Fruit fly (Drosophila melanogaster) whole organism, embryonic: ENCODE data around the gene CG45544.
A peak's percentile ranks its signal among the peaks of the same experiment; 100 is the strongest.

Experiments used
- CG10366 ChIP-seq: fragments of 200-800 bp; sonication (Bioruptor generic); IDR thresholded peaks from 2 replicates; pipeline ENCODE4 v1.3.6; 2022; ENCODE audit warnings: missing biosample characterization, missing genetic modification characterization
- CG10565 ChIP-seq: fragments of 200-800 bp; sonication (Bioruptor generic); optimal IDR thresholded peaks from 3 replicates; lab custom pipeline; 2016; ENCODE audit warnings: missing biosample characterization, mild to moderate bottlenecking, missing genetic modification characterization
- CG10979 ChIP-seq: fragments of 200-800 bp; sonication (Bioruptor generic); optimal IDR thresholded peaks from 2 replicates; lab custom pipeline; 2018; ENCODE audit warnings: missing biosample characterization, mild to moderate bottlenecking, missing genetic modification characterization, moderate library complexity
- CG11560 ChIP-seq: fragments of 200-800 bp; sonication (Bioruptor generic); IDR thresholded peaks from 3 replicates; pipeline ENCODE4 v1.3.6; 2022; ENCODE audit warnings: missing biosample characterization, missing genetic modification characterization
- CG12236 ChIP-seq: fragments of 200-800 bp; sonication (Bioruptor generic); optimal IDR thresholded peaks from 2 replicates; lab custom pipeline; 2016; ENCODE audit warnings: missing biosample characterization, missing genetic modification characterization
- CG1233 ChIP-seq: fragments of 200-800 bp; sonication (Bioruptor generic); optimal IDR thresholded peaks from 4 replicates; lab custom pipeline; 2018; ENCODE audit warnings: missing biosample characterization, mild to moderate bottlenecking, missing genetic modification characterization
- CG12391 ChIP-seq: fragments of 200-800 bp; sonication (Bioruptor generic); optimal IDR thresholded peaks from 3 replicates; lab custom pipeline; 2018; ENCODE audit warnings: missing biosample characterization, mild to moderate bottlenecking, missing genetic modification characterization, moderate library complexity
- CG12659 ChIP-seq: fragments of 200-800 bp; sonication (Bioruptor generic); optimal IDR thresholded peaks from 3 replicates; lab custom pipeline; 2017; ENCODE audit warnings: mild to moderate bottlenecking, missing biosample characterization, missing genetic modification reagents, missing genetic modification characterization
- CG12744 ChIP-seq: fragments of 200-800 bp; sonication (Bioruptor generic); optimal IDR thresholded peaks from 2 replicates; lab custom pipeline; 2016; ENCODE audit warnings: missing biosample characterization, missing genetic modification characterization
- CG12769 ChIP-seq: fragments of 200-800 bp; sonication (Bioruptor generic); optimal IDR thresholded peaks from 2 replicates; lab custom pipeline; 2019; ENCODE audit warnings: missing biosample characterization, mild to moderate bottlenecking, missing genetic modification characterization, moderate library complexity
- CG15514 ChIP-seq: fragments of 200-800 bp; sonication (Bioruptor generic); optimal IDR thresholded peaks from 3 replicates; lab custom pipeline; 2017; ENCODE audit warnings: missing biosample characterization, missing genetic modification characterization, mild to moderate bottlenecking, moderate library complexity, missing genetic modification reagents
- CG17612 ChIP-seq: fragments of 200-800 bp; sonication (Bioruptor generic); IDR thresholded peaks from 2 replicates; pipeline ENCODE4 v1.3.6; 2022; ENCODE audit warnings: missing biosample characterization, missing genetic modification characterization
- CG30431 ChIP-seq: fragments of 200-800 bp; sonication (Bioruptor generic); optimal IDR thresholded peaks from 2 replicates; lab custom pipeline; 2017; ENCODE audit warnings: missing biosample characterization, missing genetic modification characterization
- CG3163 ChIP-seq: fragments of 200-800 bp; sonication (Bioruptor generic); optimal IDR thresholded peaks from 3 replicates; lab custom pipeline; 2016; ENCODE audit warnings: missing biosample characterization, missing genetic modification characterization
- CG34376 ChIP-seq: fragments of 200-800 bp; sonication (Bioruptor generic); optimal IDR thresholded peaks from 2 replicates; lab custom pipeline; 2018; ENCODE audit warnings: missing biosample characterization, mild to moderate bottlenecking, missing genetic modification characterization
- CG4617 ChIP-seq: fragments of 200-800 bp; sonication (Bioruptor generic); optimal IDR thresholded peaks from 3 replicates; lab custom pipeline; 2016; ENCODE audit warnings: missing biosample characterization, missing genetic modification characterization, borderline replicate concordance
- CG4854 ChIP-seq: fragments of 200-800 bp; sonication (Bioruptor generic); optimal IDR thresholded peaks from 2 replicates; lab custom pipeline; 2016; ENCODE audit warnings: missing biosample characterization, missing genetic modification characterization, inconsistent platforms
- CG6272 ChIP-seq: fragments of 200-800 bp; sonication (Bioruptor generic); IDR thresholded peaks from 2 replicates; pipeline ENCODE4 v1.3.6; 2022; ENCODE audit warnings: missing biosample characterization, missing genetic modification characterization
- CG6791 ChIP-seq: fragments of 200-800 bp; sonication (Bioruptor generic); IDR thresholded peaks from 3 replicates; pipeline ENCODE4 v1.3.6; 2022; ENCODE audit warnings: missing biosample characterization, missing genetic modification characterization; ENCODE audit not compliant: partially characterized antibody
- CG8478 ChIP-seq: fragments of >200 bp; optimal IDR thresholded peaks from 2 replicates; lab custom pipeline; 2018
- CG9932 ChIP-seq: fragments of 200-800 bp; sonication (Bioruptor generic); IDR thresholded peaks from 2 replicates; pipeline ENCODE4 v1.3.6; 2022; ENCODE audit warnings: missing biosample characterization, missing genetic modification characterization
- Camta ChIP-seq: fragments of 200-800 bp; sonication (Bioruptor generic); optimal IDR thresholded peaks from 2 replicates; lab custom pipeline; 2016; ENCODE audit warnings: missing biosample characterization, missing genetic modification characterization
- D19A ChIP-seq: fragments of 200-800 bp; optimal IDR thresholded peaks from 3 replicates; lab custom pipeline; 2019; ENCODE audit warnings: missing biosample characterization, mild to moderate bottlenecking, missing genetic modification characterization, moderate library complexity
- Dad ChIP-seq: fragments of 200-800 bp; sonication (Bioruptor generic); optimal IDR thresholded peaks from 3 replicates; lab custom pipeline; 2016; ENCODE audit warnings: missing biosample characterization, missing genetic modification characterization
- Dll ChIP-seq: fragments of 200-800 bp; sonication (Bioruptor generic); IDR thresholded peaks from 4 replicates; pipeline ENCODE4 v1.3.6; 2022; ENCODE audit warnings: missing biosample characterization, missing genetic modification characterization; ENCODE audit not compliant: partially characterized antibody
- Dref ChIP-seq: fragments of 200-800 bp; sonication (Bioruptor generic); IDR thresholded peaks from 2 replicates; pipeline ENCODE4 v1.3.6; 2022; ENCODE audit warnings: missing biosample characterization, missing genetic modification characterization
- E2f2 ChIP-seq: fragments of 200-800 bp; sonication (Bioruptor generic); IDR thresholded peaks from 2 replicates; pipeline ENCODE4 v1.3.6; 2022; ENCODE audit warnings: missing biosample characterization, missing genetic modification characterization
- Ets97D ChIP-seq: fragments of 200-800 bp; sonication (Bioruptor generic); optimal IDR thresholded peaks from 3 replicates; lab custom pipeline; 2016; ENCODE audit warnings: missing biosample characterization, missing genetic modification characterization
- HLH4C ChIP-seq: fragments of 200-800 bp; sonication (Bioruptor generic); IDR thresholded peaks from 3 replicates; pipeline ENCODE4 v1.3.6; 2022; ENCODE audit warnings: missing biosample characterization, missing genetic modification characterization; ENCODE audit not compliant: partially characterized antibody
- MBD-R2 ChIP-seq: fragments of 200-800 bp; sonication (Bioruptor generic); IDR thresholded peaks from 2 replicates; pipeline ENCODE4 v1.3.6; 2022; ENCODE audit warnings: missing biosample characterization, missing genetic modification characterization
- Pdp1 ChIP-seq, 2 experiments: fragments of 200-800 bp; sonication (Bioruptor generic); optimal IDR thresholded peaks; 3 replicates each; lab custom pipeline; 2016; ENCODE audit warnings: missing biosample characterization in 2 of 2, missing genetic modification characterization in 2 of 2, mild to moderate bottlenecking in 1 of 2, moderate library complexity in 1 of 2
- bbx ChIP-seq: fragments of 200-800 bp; sonication (Bioruptor generic); IDR thresholded peaks from 2 replicates; pipeline ENCODE4 v1.3.6; 2022; ENCODE audit warnings: missing biosample characterization, missing genetic modification characterization; ENCODE audit not compliant: partially characterized antibody
- cas ChIP-seq: fragments of 200-800 bp; sonication (Bioruptor generic); IDR thresholded peaks from 2 replicates; pipeline ENCODE4 v1.3.6; 2022; ENCODE audit warnings: missing biosample characterization, missing genetic modification characterization
- crol ChIP-seq: fragments of 200-800 bp; sonication (Bioruptor generic); IDR thresholded peaks from 2 replicates; pipeline ENCODE4 v1.3.6; 2022; ENCODE audit warnings: missing biosample characterization, missing genetic modification characterization
- crp ChIP-seq, 2 experiments: fragments of 200-800 bp; sonication (Bioruptor generic); optimal IDR thresholded peaks; 2 replicates in 1 of 2; 3 replicates in 1 of 2; lab custom pipeline; 2017; ENCODE audit warnings: missing biosample characterization in 2 of 2, missing genetic modification characterization in 2 of 2, mild to moderate bottlenecking in 1 of 2, moderate library complexity in 1 of 2
- gfzf ChIP-seq: fragments of 200-800 bp; sonication (Bioruptor generic); optimal IDR thresholded peaks from 2 replicates; lab custom pipeline; 2016; ENCODE audit warnings: missing biosample characterization, mild to moderate bottlenecking, missing genetic modification characterization, moderate library complexity
- grau ChIP-seq: fragments of 200-800 bp; optimal IDR thresholded peaks from 3 replicates; lab custom pipeline; 2019; ENCODE audit warnings: missing biosample characterization, mild to moderate bottlenecking, missing genetic modification characterization, moderate library complexity
- hbn ChIP-seq: fragments of 200-800 bp; sonication (Bioruptor generic); IDR thresholded peaks from 2 replicates; pipeline ENCODE4 v1.3.6; 2022; ENCODE audit warnings: missing biosample characterization, missing genetic modification characterization; ENCODE audit not compliant: partially characterized antibody
- her ChIP-seq: fragments of 200-800 bp; sonication (Bioruptor generic); optimal IDR thresholded peaks from 2 replicates; lab custom pipeline; 2016; ENCODE audit warnings: missing biosample characterization, missing genetic modification characterization
- kah ChIP-seq: fragments of 200-800 bp; sonication (Bioruptor generic); optimal IDR thresholded peaks from 2 replicates; lab custom pipeline; 2018; ENCODE audit warnings: missing biosample characterization, mild to moderate bottlenecking, missing genetic modification characterization
- mld ChIP-seq: fragments of 200-800 bp; sonication (Bioruptor generic); IDR thresholded peaks from 3 replicates; pipeline ENCODE4 v1.3.6; 2022; ENCODE audit warnings: missing biosample characterization, missing genetic modification characterization; ENCODE audit not compliant: partially characterized antibody
- nerfin-2 ChIP-seq: fragments of 200-800 bp; sonication (Bioruptor generic); IDR thresholded peaks from 2 replicates; pipeline ENCODE4 v1.3.6; 2022; ENCODE audit warnings: missing biosample characterization, missing genetic modification characterization; ENCODE audit not compliant: partially characterized antibody
- row ChIP-seq: fragments of 200-800 bp; sonication (Bioruptor generic); IDR thresholded peaks from 3 replicates; pipeline ENCODE4 v1.3.6; 2022; ENCODE audit warnings: missing biosample characterization, missing genetic modification characterization
- schlank ChIP-seq: fragments of 200-800 bp; sonication (Bioruptor generic); optimal IDR thresholded peaks from 2 replicates; lab custom pipeline; 2018; ENCODE audit warnings: missing biosample characterization, mild to moderate bottlenecking, missing genetic modification characterization
- slp2 ChIP-seq: fragments of 200-800 bp; sonication (Bioruptor generic); optimal IDR thresholded peaks from 2 replicates; lab custom pipeline; 2016; ENCODE audit warnings: missing biosample characterization, missing genetic modification characterization
- stwl ChIP-seq: fragments of 200-800 bp; sonication (Bioruptor generic); optimal IDR thresholded peaks from 3 replicates; lab custom pipeline; 2018; ENCODE audit warnings: missing biosample characterization, mild to moderate bottlenecking, missing genetic modification characterization, moderate library complexity
- tgo ChIP-seq: fragments of 200-800 bp; sonication (Bioruptor generic); IDR thresholded peaks from 3 replicates; pipeline ENCODE4 v1.3.6; 2022; ENCODE audit warnings: missing biosample characterization, missing genetic modification characterization
- trh ChIP-seq: fragments of 200-800 bp; sonication (Bioruptor generic); optimal IDR thresholded peaks from 2 replicates; lab custom pipeline; 2016; ENCODE audit warnings: missing biosample characterization, missing genetic modification characterization
- unc-4 ChIP-seq: fragments of 200-800 bp; sonication (Bioruptor generic); IDR thresholded peaks from 2 replicates; pipeline ENCODE4 v1.3.6; 2022; ENCODE audit warnings: missing biosample characterization, missing genetic modification characterization; ENCODE audit not compliant: partially characterized antibody

CG45544 gene

dm6 chr3R:29228745-29229448 is 27.4 kb upstream of the CG45544 start, which contains the start of gene Usp1 (continued):
- TF ChIP-seq CG30431 (no peak), E2f2 (peak; percentile 94), grau (tag; lab: Kevin White, UChicago) (peak; percentile 10), nerfin-2 (GFP tag; lab: Robert Waterston, UW) (peak; percentile 96), crol (GFP tag; lab: Robert Waterston, UW) (no peak), D19A (no peak), CG9932 (peak; percentile 63), Dll (peak; percentile 91), unc-4 (GFP tag; lab: Robert Waterston, UW) (peak; percentile 91), cas (GFP tag; lab: Robert Waterston, UW) (no peak), CG12769 (tag; lab: Kevin White, UChicago) (no peak), row (GFP tag; lab: Robert Waterston, UW) (peak; percentile 14; the same call in 1 of the 3 replicates), CG8478 (lab: Kevin White, UChicago) (peak; percentile 87), CG4617 (peak; percentile 92), Dref (GFP tag; lab: Robert Waterston, UW) (peak; percentile 100), schlank (no peak), slp2 (GFP tag; lab: Kevin White, UChicago) (no peak), CG11560 (peak; percentile 100), CG17612 (GFP tag; lab: Robert Waterston, UW) (no peak), CG12236 (GFP tag; lab: Kevin White, UChicago) (no peak), CG3163 (GFP tag; lab: Kevin White, UChicago) (peak; percentile 5), CG34376 (GFP tag; lab: Kevin White, UChicago) (no peak), bbx (GFP tag; lab: Robert Waterston, UW) (peak; percentile 97), Camta (GFP tag; lab: Kevin White, UChicago) (no peak), CG4854 (no peak), CG10366 (GFP tag; lab: Robert Waterston, UW) (no peak), MBD-R2 (GFP tag; lab: Robert Waterston, UW) (peak; percentile 53), CG15514 (GFP tag; lab: Kevin White, UChicago) (peak; percentile 60), CG6791 (GFP tag; lab: Robert Waterston, UW) (peak; percentile 99), CG12659 (peak; percentile 66), trh (GFP tag; lab: Kevin White, UChicago) (no peak), hbn (GFP tag; lab: Robert Waterston, UW) (peak; percentile 87), her (no peak), mld (GFP tag; lab: Robert Waterston, UW) (peak; percentile 97), crp (GFP tag; optimal IDR thresholded peaks at IDR 0.05; lab: Kevin White, UChicago) (peak in 1 of 2 experiments; percentile 8), HLH4C (GFP tag; lab: Robert Waterston, UW) (peak; percentile 99), CG6272 (peak; percentile 13; the same call in 1 of the 2 replicates), Dad (GFP tag; lab: Kevin White, UChicago) (no peak), gfzf (GFP tag; lab: Kevin White, UChicago) (peak; percentile 27), CG12744 (GFP tag; lab: Kevin White, UChicago) (no peak), stwl (tag; lab: Kevin White, UChicago) (peak; percentile 81), CG12391 (peak; percentile 12), Ets97D (GFP tag; lab: Kevin White, UChicago) (peak; percentile 76), tgo (GFP tag; lab: Robert Waterston, UW) (no peak), CG10565 (GFP tag; lab: Kevin White, UChicago) (no peak), Pdp1 (GFP tag; optimal IDR thresholded peaks at IDR 0.05; lab: Kevin White, UChicago) (peak in 1 of 2 experiments; percentile 24), CG10979 (tag; lab: Kevin White, UChicago) (peak; percentile 16), CG1233 (GFP tag; lab: Kevin White, UChicago) (no peak), kah (GFP tag; lab: Kevin White, UChicago) (no peak)
